Worm (Caenorhabditis elegans) whole organism, late embryonic: Measurements from ENCODE around the gene gst-16.
A peak's percentile ranks its signal among the peaks of the same experiment; 100 is the strongest.

Source experiments
- C08G9.2 ChIP-seq: sonication (generic microtip); optimal IDR thresholded peaks from 2 replicates; lab custom pipeline; 2016; ENCODE audit warnings: mild to moderate bottlenecking, missing genetic modification characterization, moderate library complexity, missing compliant biosample characterization
- K09A11.1 ChIP-seq: sonication (generic microtip); optimal IDR thresholded peaks from 2 replicates; lab custom pipeline; 2017; ENCODE audit warnings: antibody characterized with exemption, mild to moderate bottlenecking, missing genetic modification characterization, missing compliant biosample characterization; ENCODE audit not compliant: insufficient read depth
- T23F11.4 ChIP-seq: fragments of 200-800 bp; sonication (Bioruptor generic); optimal IDR thresholded peaks from 2 replicates; lab custom pipeline; 2018; ENCODE audit warnings: mild to moderate bottlenecking, missing genetic modification characterization, missing compliant biosample characterization
- ceh-18 ChIP-seq: sonication (generic microtip); optimal IDR thresholded peaks from 2 replicates; lab custom pipeline; 2016; ENCODE audit warnings: missing genetic modification characterization, missing compliant biosample characterization
- ceh-2 ChIP-seq: sonication (generic microtip); optimal IDR thresholded peaks from 2 replicates; lab custom pipeline; 2016; ENCODE audit warnings: missing genotype, missing genetic modification characterization, missing compliant biosample characterization
- ceh-22 ChIP-seq: sonication (generic microtip); optimal IDR thresholded peaks from 2 replicates; lab custom pipeline; 2017; ENCODE audit warnings: missing biosample characterization, missing genetic modification characterization
- ceh-24 ChIP-seq: sonication (generic microtip); optimal IDR thresholded peaks from 2 replicates; lab custom pipeline; 2016; ENCODE audit warnings: mild to moderate bottlenecking, missing genetic modification characterization, missing compliant biosample characterization
- ceh-45 ChIP-seq: fragments of 200-800 bp; sonication (Bioruptor generic); IDR thresholded peaks from 2 replicates; pipeline ENCODE4 v1.3.6; 2022; ENCODE audit warnings: missing genetic modification reagents, missing genetic modification characterization, missing compliant biosample characterization
- ceh-48 ChIP-seq: sonication (generic microtip); optimal IDR thresholded peaks from 2 replicates; lab custom pipeline; 2016; ENCODE audit warnings: missing genetic modification characterization, inconsistent platforms, missing compliant biosample characterization
- ceh-6 ChIP-seq: fragments of 200-800 bp; sonication (Bioruptor generic); optimal IDR thresholded peaks from 2 replicates; lab custom pipeline; 2018; ENCODE audit warnings: mild to moderate bottlenecking, missing genetic modification characterization, missing compliant biosample characterization
- che-1 ChIP-seq: sonication (generic microtip); optimal IDR thresholded peaks from 2 replicates; lab custom pipeline; 2016; ENCODE audit warnings: mild to moderate bottlenecking, missing genetic modification characterization, missing compliant biosample characterization
- elt-2 ChIP-seq: sonication (generic microtip); optimal IDR thresholded peaks from 2 replicates; lab custom pipeline; 2016; ENCODE audit warnings: missing genetic modification reagents, missing genetic modification characterization, missing compliant biosample characterization
- elt-4 ChIP-seq: sonication (generic microtip); optimal IDR thresholded peaks from 2 replicates; lab custom pipeline; 2016; ENCODE audit warnings: missing genetic modification characterization, missing compliant biosample characterization
- fax-1 ChIP-seq: sonication (generic microtip); optimal IDR thresholded peaks from 2 replicates; lab custom pipeline; 2016; ENCODE audit warnings: missing genotype, missing genetic modification characterization, missing compliant biosample characterization
- fkh-10 ChIP-seq: fragments of 150-350 bp; optimal IDR thresholded peaks from 2 replicates; lab custom pipeline; 2014; ENCODE audit warnings: missing biosample characterization, missing genetic modification reagents, missing genetic modification characterization
- fkh-6 ChIP-seq: sonication (generic microtip); optimal IDR thresholded peaks from 2 replicates; lab custom pipeline; 2016; ENCODE audit warnings: missing genetic modification characterization, missing compliant biosample characterization
- gmeb-2 ChIP-seq: sonication (generic microtip); optimal IDR thresholded peaks from 2 replicates; lab custom pipeline; 2016; ENCODE audit warnings: missing genetic modification characterization, inconsistent platforms, missing compliant biosample characterization
- madf-2 ChIP-seq: sonication (generic microtip); optimal IDR thresholded peaks from 2 replicates; lab custom pipeline; 2017; ENCODE audit warnings: missing genetic modification characterization, missing compliant biosample characterization
- mec-3 ChIP-seq: sonication (generic microtip); optimal IDR thresholded peaks from 2 replicates; lab custom pipeline; 2016; ENCODE audit warnings: borderline replicate concordance, missing genetic modification characterization, missing compliant biosample characterization
- nfya-1 ChIP-seq: sonication (generic microtip); optimal IDR thresholded peaks from 2 replicates; lab custom pipeline; 2017; ENCODE audit warnings: missing genetic modification characterization, mild to moderate bottlenecking, missing compliant biosample characterization, antibody characterized with exemption, moderate library complexity
- npax-4 ChIP-seq: sonication (generic microtip); optimal IDR thresholded peaks from 2 replicates; lab custom pipeline; 2016; ENCODE audit warnings: missing genetic modification characterization, missing compliant biosample characterization
- odd-2 ChIP-seq: sonication (generic microtip); optimal IDR thresholded peaks from 2 replicates; lab custom pipeline; 2017; ENCODE audit warnings: antibody characterized with exemption, mild to moderate bottlenecking, missing genetic modification characterization, missing compliant biosample characterization
- pat-9 ChIP-seq: fragments of 200-800 bp; sonication (Bioruptor generic); optimal IDR thresholded peaks from 2 replicates; lab custom pipeline; 2018; ENCODE audit warnings: mild to moderate bottlenecking, missing genetic modification characterization, moderate library complexity, missing compliant biosample characterization
- pax-1 ChIP-seq: fragments of 150-350 bp; optimal IDR thresholded peaks from 2 replicates; lab custom pipeline; 2014; ENCODE audit warnings: missing biosample characterization, missing genetic modification characterization
- pha-2 ChIP-seq: sonication (generic microtip); optimal IDR thresholded peaks from 2 replicates; lab custom pipeline; 2017; ENCODE audit warnings: mild to moderate bottlenecking, missing genetic modification characterization, missing compliant biosample characterization
- pha-4 ChIP-seq: fragments of 150-350 bp; optimal IDR thresholded peaks from 2 replicates; lab custom pipeline; 2018; ENCODE audit warnings: missing biosample characterization, missing genetic modification reagents, missing genetic modification characterization
- pros-1 ChIP-seq: fragments of 150-350 bp; optimal IDR thresholded peaks from 2 replicates; lab custom pipeline; 2014; ENCODE audit warnings: missing biosample characterization, missing genetic modification reagents, missing genetic modification characterization
- rnt-1 ChIP-seq: sonication (generic microtip); optimal IDR thresholded peaks from 2 replicates; lab custom pipeline; 2016; ENCODE audit warnings: missing genetic modification characterization, missing compliant biosample characterization
- sdc-2 ChIP-seq: sonication (generic microtip); optimal IDR thresholded peaks from 2 replicates; lab custom pipeline; 2016; ENCODE audit warnings: missing genotype, missing genetic modification characterization, missing compliant biosample characterization
- syd-9 ChIP-seq: sonication (generic microtip); optimal IDR thresholded peaks from 2 replicates; lab custom pipeline; 2016; ENCODE audit warnings: mild to moderate bottlenecking, missing genetic modification characterization, moderate library complexity, missing compliant biosample characterization
- tbx-7 ChIP-seq: sonication (generic microtip); optimal IDR thresholded peaks from 2 replicates; lab custom pipeline; 2016; ENCODE audit warnings: missing genotype, missing genetic modification characterization, missing compliant biosample characterization
- unc-42 ChIP-seq: sonication (generic microtip); optimal IDR thresholded peaks from 2 replicates; lab custom pipeline; 2016; ENCODE audit warnings: missing genotype, missing genetic modification characterization, missing compliant biosample characterization
- unc-55 ChIP-seq: sonication (generic microtip); optimal IDR thresholded peaks from 2 replicates; lab custom pipeline; 2017; ENCODE audit warnings: missing biosample characterization, missing genetic modification reagents, missing genetic modification characterization
- unc-86 ChIP-seq: sonication (generic microtip); optimal IDR thresholded peaks from 2 replicates; lab custom pipeline; 2016; ENCODE audit warnings: missing genetic modification characterization, missing compliant biosample characterization
- zip-5 ChIP-seq: sonication (generic microtip); optimal IDR thresholded peaks from 2 replicates; lab custom pipeline; 2016; ENCODE audit warnings: missing genetic modification characterization, missing compliant biosample characterization
- ztf-16 ChIP-seq: sonication (generic microtip); optimal IDR thresholded peaks from 2 replicates; lab custom pipeline; 2017; ENCODE audit warnings: missing genetic modification characterization, missing compliant biosample characterization

Gene gst-16

DNA sequence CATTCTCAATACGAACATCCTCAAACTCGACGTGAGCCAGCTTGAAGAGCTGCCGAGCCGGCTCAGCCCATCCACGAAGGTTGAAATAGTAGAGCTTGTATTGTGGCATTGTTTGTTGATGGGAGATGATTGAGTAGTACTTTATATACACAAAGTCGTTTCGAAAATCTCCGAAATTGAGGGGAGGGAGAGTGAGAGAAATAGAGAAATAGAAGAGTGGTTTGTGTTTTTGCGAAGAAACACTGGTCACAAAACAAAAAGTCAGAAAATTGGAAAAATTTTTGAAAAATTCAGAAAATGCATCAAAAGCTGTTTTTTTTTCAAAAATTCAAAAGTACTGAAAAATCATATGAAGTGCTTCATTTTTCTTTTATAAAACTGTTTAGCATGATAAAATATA, 13.1 kb downstream of the gst-16 start, which contains the start of gene gst-24:
gst-24 (minus strand) TSS at position 181 of the 400 bp plus-strand sequence.
- TF ChIP-seq fax-1 (tag; lab: Kevin White, UChicago) (no peak), ztf-16 (no peak), unc-86 (no peak), pha-4 (tag; lab: Kevin White, UChicago) (no peak), rnt-1 (tag; lab: Kevin White, UChicago) (no peak), C08G9.2 (tag; lab: Kevin White, UChicago) (no peak), zip-5 (tag; lab: Kevin White, UChicago) (no peak), pha-2 (tag; lab: Kevin White, UChicago) (no peak), elt-4 (tag; lab: Kevin White, UChicago) (no peak), ceh-48 (tag; lab: Kevin White, UChicago) (no peak), ceh-45 (GFP tag; lab: Robert Waterston, UW) (no peak), unc-55 (GFP tag; lab: Kevin White, UChicago) (no peak), npax-4 (tag; lab: Kevin White, UChicago) (no peak), ceh-2 (no peak), pros-1 (tag; lab: Kevin White, UChicago) (no peak)

- TF ChIP-seq syd-9: no peak
- TF ChIP-seq che-1: no peak
- no peak for TF ChIP-seq ceh-22 (tag; lab: Kevin White, UChicago)
- peak; percentile 10 for TF ChIP-seq unc-55 (GFP tag; lab: Kevin White, UChicago)
- TF ChIP-seq elt-2: peak; percentile 10
- no peak for TF ChIP-seq fkh-6
- peak; percentile 59 for TF ChIP-seq rnt-1 (tag; lab: Kevin White, UChicago)
- TF ChIP-seq fkh-10 (GFP tag; lab: Kevin White, UChicago): no peak
- TF ChIP-seq, all 69 proteins: peak for 3
These were observed 14.6 kb downstream of the gst-16 start, which contains the start of gene gst-20 for ce11 chrII:13609655-13610054. Gene gst-20, minus strand, starts transcription at chrII:13609824.

- TF ChIP-seq ceh-6 (GFP tag; lab: Kevin White, UChicago) (no peak), fkh-10 (GFP tag; lab: Kevin White, UChicago) (no peak), sdc-2 (tag; lab: Kevin White, UChicago) (no peak), ceh-18 (tag; lab: Kevin White, UChicago) (no peak), mec-3 (no peak), tbx-7 (tag; lab: Kevin White, UChicago) (no peak), madf-2 (tag; lab: Kevin White, UChicago) (no peak), npax-4 (tag; lab: Kevin White, UChicago) (no peak), ceh-24 (tag; lab: Kevin White, UChicago) (no peak), pat-9 (tag; lab: Kevin White, UChicago) (no peak), gmeb-2 (tag; lab: Kevin White, UChicago) (no peak), odd-2 (no peak), syd-9 (no peak), pax-1 (no peak), T23F11.4 (GFP tag; lab: Kevin White, UChicago) (no peak), nfya-1 (tag; lab: Kevin White, UChicago) (no peak), K09A11.1 (no peak)
These were observed 23.3 kb downstream of the gst-16 start, which contains the start of gene csp-1 for ce11 chrII:13600904-13601303. Gene csp-1, plus strand, starts transcription at chrII:13601204.

DNA sequence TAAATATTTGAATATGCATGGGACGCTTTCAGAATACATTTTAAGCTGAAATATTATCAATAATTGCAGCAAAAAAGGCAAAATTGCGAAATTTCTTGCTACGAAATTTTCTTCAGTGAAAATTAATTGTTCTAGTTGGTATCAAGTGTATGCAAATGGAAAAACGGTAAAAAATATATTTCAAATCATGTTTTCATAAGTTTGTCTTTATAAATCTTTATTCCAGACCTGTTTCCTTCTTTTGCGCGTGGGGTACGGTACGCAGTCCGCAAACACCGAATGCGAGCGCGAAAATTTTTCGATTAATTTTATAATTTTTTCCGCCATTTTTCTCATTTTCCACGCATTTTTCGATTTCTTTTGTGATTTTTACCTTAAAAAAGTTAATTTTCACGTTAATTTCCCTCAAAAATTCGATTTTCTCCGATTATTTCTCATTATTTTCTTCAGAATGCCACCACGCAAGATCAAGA, 27.7 kb downstream of the gst-16 start, which contains the start of the genes fbxc-23 and csc-1:
fbxc-23 (minus strand) TSS at position 51 of the 473 bp plus-strand sequence.
csc-1 (plus strand) TSS at position 451 of the 473 bp plus-strand sequence.
- TF ChIP-seq nfya-1 (tag; lab: Kevin White, UChicago) (peak; percentile 53), unc-42 (tag; lab: Kevin White, UChicago) (peak; percentile 16), madf-2 (tag; lab: Kevin White, UChicago) (no peak)
